Fruit fly (Drosophila melanogaster) whole organism, embryonic: Measurements from ENCODE around the gene trx.

Experiments
- Antp ChIP-seq: fragments of 200-800 bp; sonication (Bioruptor generic); optimal IDR thresholded peaks from 3 replicates; lab custom pipeline; 2016; ENCODE audit warnings: missing biosample characterization, missing genetic modification characterization
- CG10147 ChIP-seq: fragments of 200-800 bp; sonication (Bioruptor generic); optimal IDR thresholded peaks from 2 replicates; lab custom pipeline; 2019; ENCODE audit warnings: missing biosample characterization, mild to moderate bottlenecking, missing genetic modification characterization, moderate library complexity
- CG10209 ChIP-seq: fragments of 200-800 bp; sonication (Bioruptor generic); optimal IDR thresholded peaks from 3 replicates; lab custom pipeline; 2017; ENCODE audit warnings: missing biosample characterization, mild to moderate bottlenecking, missing genetic modification characterization, missing genetic modification reagents
- CG1024 ChIP-seq: fragments of 200-800 bp; sonication (Bioruptor generic); IDR thresholded peaks from 2 replicates; pipeline ENCODE4 v1.3.6; 2022; ENCODE audit warnings: missing biosample characterization, missing genetic modification characterization
- CG10959 ChIP-seq: fragments of 200-800 bp; sonication (Bioruptor generic); IDR thresholded peaks from 2 replicates; pipeline ENCODE4 v1.3.6; 2022; ENCODE audit warnings: missing biosample characterization, missing genetic modification characterization
- CG11560 ChIP-seq: fragments of 200-800 bp; sonication (Bioruptor generic); IDR thresholded peaks from 3 replicates; pipeline ENCODE4 v1.3.6; 2022; ENCODE audit warnings: missing biosample characterization, missing genetic modification characterization
- CG12219 ChIP-seq: fragments of 200-800 bp; sonication (Bioruptor generic); optimal IDR thresholded peaks from 3 replicates; lab custom pipeline; 2018; ENCODE audit warnings: missing biosample characterization, mild to moderate bottlenecking, missing genetic modification characterization
- CG12236 ChIP-seq: fragments of 200-800 bp; sonication (Bioruptor generic); optimal IDR thresholded peaks from 2 replicates; lab custom pipeline; 2016; ENCODE audit warnings: missing biosample characterization, missing genetic modification characterization
- CG18262 ChIP-seq: fragments of 200-800 bp; optimal IDR thresholded peaks from 3 replicates; lab custom pipeline; 2019; ENCODE audit warnings: missing biosample characterization, mild to moderate bottlenecking, missing genetic modification characterization, moderate library complexity
- CG2712 ChIP-seq: fragments of 200-800 bp; optimal IDR thresholded peaks from 3 replicates; lab custom pipeline; 2019; ENCODE audit warnings: missing biosample characterization, mild to moderate bottlenecking, missing genetic modification characterization, moderate library complexity
- CG32532 ChIP-seq: fragments of 200-800 bp; sonication (Bioruptor generic); IDR thresholded peaks from 2 replicates; pipeline ENCODE4 v1.3.6; 2022; ENCODE audit warnings: missing biosample characterization, missing genetic modification characterization
- CG43689 ChIP-seq: fragments of 200-800 bp; sonication (Bioruptor generic); IDR thresholded peaks from 2 replicates; pipeline ENCODE4 v1.3.6; 2022; ENCODE audit warnings: missing biosample characterization, missing genetic modification characterization
- CG6175 ChIP-seq: fragments of 200-800 bp; sonication (Bioruptor generic); IDR thresholded peaks from 3 replicates; pipeline ENCODE4 v1.3.6; 2022; ENCODE audit warnings: missing biosample characterization, missing genetic modification characterization
- CG9437 ChIP-seq: fragments of 200-800 bp; sonication (Bioruptor generic); optimal IDR thresholded peaks from 2 replicates; lab custom pipeline; 2018; ENCODE audit warnings: missing biosample characterization, mild to moderate bottlenecking, missing genetic modification characterization
- Camta ChIP-seq: fragments of 200-800 bp; sonication (Bioruptor generic); optimal IDR thresholded peaks from 2 replicates; lab custom pipeline; 2016; ENCODE audit warnings: missing biosample characterization, missing genetic modification characterization
- CoRest ChIP-seq: fragments of 200-800 bp; sonication (Bioruptor generic); optimal IDR thresholded peaks from 3 replicates; lab custom pipeline; 2018; ENCODE audit warnings: missing biosample characterization, mild to moderate bottlenecking, missing genetic modification characterization, moderate library complexity
- Hand ChIP-seq: fragments of 200-800 bp; sonication (Bioruptor generic); optimal IDR thresholded peaks from 2 replicates; lab custom pipeline; 2017; ENCODE audit warnings: mild to moderate bottlenecking, missing biosample characterization, missing genetic modification reagents, missing genetic modification characterization
- Hey ChIP-seq: fragments of 200-800 bp; sonication (Bioruptor generic); optimal IDR thresholded peaks from 3 replicates; lab custom pipeline; 2018; ENCODE audit warnings: missing biosample characterization, mild to moderate bottlenecking, missing genetic modification characterization
- Lhr ChIP-seq: fragments of 200-800 bp; sonication (Bioruptor generic); optimal IDR thresholded peaks from 3 replicates; lab custom pipeline; 2017; ENCODE audit warnings: mild to moderate bottlenecking, missing biosample characterization, missing genetic modification reagents, missing genetic modification characterization
- Max ChIP-seq: fragments of 200-800 bp; sonication (Bioruptor generic); optimal IDR thresholded peaks from 2 replicates; lab custom pipeline; 2016; ENCODE audit warnings: missing biosample characterization, mild to moderate bottlenecking, missing genetic modification characterization
- NC2β ChIP-seq: fragments of 200-800 bp; sonication (Bioruptor generic); optimal IDR thresholded peaks from 2 replicates; lab custom pipeline; 2016; ENCODE audit warnings: missing biosample characterization, missing genetic modification characterization
- NFAT ChIP-seq: fragments of 200-800 bp; sonication (Bioruptor generic); IDR thresholded peaks from 2 replicates; pipeline ENCODE4 v1.3.6; 2022; ENCODE audit warnings: missing biosample characterization, missing genetic modification characterization
- PHDP ChIP-seq: fragments of 200-800 bp; sonication (Bioruptor generic); optimal IDR thresholded peaks from 3 replicates; lab custom pipeline; 2018; ENCODE audit warnings: missing biosample characterization, mild to moderate bottlenecking, missing genetic modification characterization, moderate library complexity
- Poxn ChIP-seq: fragments of 200-800 bp; sonication (Bioruptor generic); IDR thresholded peaks from 2 replicates; pipeline ENCODE4 v1.3.6; 2022; ENCODE audit warnings: missing biosample characterization, missing genetic modification characterization
- Ravus ChIP-seq: fragments of 200-800 bp; sonication (Bioruptor generic); IDR thresholded peaks from 2 replicates; pipeline ENCODE4 v1.3.6; 2022; ENCODE audit warnings: missing biosample characterization, missing genetic modification characterization
- Usf ChIP-seq: fragments of 200-800 bp; sonication (Bioruptor generic); optimal IDR thresholded peaks from 2 replicates; lab custom pipeline; 2017; ENCODE audit warnings: missing genotype, missing biosample characterization, missing genetic modification characterization
- cg ChIP-seq: fragments of 200-800 bp; sonication (Bioruptor generic); optimal IDR thresholded peaks from 3 replicates; lab custom pipeline; 2019; ENCODE audit warnings: missing biosample characterization, mild to moderate bottlenecking, missing genetic modification characterization, moderate library complexity
- ci ChIP-seq: fragments of 200-800 bp; sonication (Bioruptor generic); IDR thresholded peaks from 3 replicates; pipeline ENCODE4 v1.3.6; 2022; ENCODE audit warnings: missing biosample characterization, missing genetic modification characterization
- crol ChIP-seq: fragments of 200-800 bp; sonication (Bioruptor generic); IDR thresholded peaks from 2 replicates; pipeline ENCODE4 v1.3.6; 2022; ENCODE audit warnings: missing biosample characterization, missing genetic modification characterization
- crp ChIP-seq, 2 experiments: fragments of 200-800 bp; sonication (Bioruptor generic); optimal IDR thresholded peaks; 2 replicates in 1 of 2; 3 replicates in 1 of 2; lab custom pipeline; 2017; ENCODE audit warnings: missing biosample characterization in 2 of 2, missing genetic modification characterization in 2 of 2, mild to moderate bottlenecking in 1 of 2, moderate library complexity in 1 of 2
- emc ChIP-seq: fragments of 200-800 bp; sonication (Bioruptor generic); optimal IDR thresholded peaks from 2 replicates; lab custom pipeline; 2016; ENCODE audit warnings: missing biosample characterization, missing genetic modification characterization
- en ChIP-seq: fragments of 200-800 bp; sonication (Bioruptor generic); optimal IDR thresholded peaks from 2 replicates; lab custom pipeline; 2016; ENCODE audit warnings: missing biosample characterization, missing genetic modification characterization
- fd3F ChIP-seq: fragments of 200-800 bp; sonication (Bioruptor generic); optimal IDR thresholded peaks from 2 replicates; lab custom pipeline; 2018; ENCODE audit warnings: missing biosample characterization, mild to moderate bottlenecking, missing genetic modification characterization, moderate library complexity
- gcm ChIP-seq: fragments of 200-800 bp; sonication (Bioruptor generic); optimal IDR thresholded peaks from 2 replicates; lab custom pipeline; 2019; ENCODE audit warnings: missing biosample characterization, mild to moderate bottlenecking, missing genetic modification characterization, moderate library complexity
- gfzf ChIP-seq: fragments of 200-800 bp; sonication (Bioruptor generic); optimal IDR thresholded peaks from 2 replicates; lab custom pipeline; 2016; ENCODE audit warnings: missing biosample characterization, mild to moderate bottlenecking, missing genetic modification characterization, moderate library complexity
- grn ChIP-seq: fragments of 200-800 bp; sonication (Bioruptor generic); optimal IDR thresholded peaks from 3 replicates; lab custom pipeline; 2017; ENCODE audit warnings: missing biosample characterization, missing genetic modification characterization
- hth ChIP-seq: fragments of >200 bp; optimal IDR thresholded peaks from 2 replicates; lab custom pipeline; 2017; ENCODE audit warnings: inconsistent platforms
- kni ChIP-seq: fragments of 200-800 bp; sonication (Bioruptor generic); optimal IDR thresholded peaks from 3 replicates; lab custom pipeline; 2017; ENCODE audit warnings: mild to moderate bottlenecking, missing biosample characterization, missing genetic modification reagents, missing genetic modification characterization
- peb ChIP-seq: fragments of 200-800 bp; sonication (Bioruptor generic); IDR thresholded peaks from 2 replicates; pipeline ENCODE4 v1.3.6; 2022; ENCODE audit warnings: missing biosample characterization, missing genetic modification characterization
- phol ChIP-seq: fragments of 200-800 bp; sonication (Bioruptor generic); optimal IDR thresholded peaks from 3 replicates; lab custom pipeline; 2018; ENCODE audit warnings: missing biosample characterization, mild to moderate bottlenecking, missing genetic modification characterization, moderate library complexity
- prd ChIP-seq, 3 experiments: fragments of >200 bp in 2 of 3; fragments of 200-800 bp in 1 of 3; sonication (Bioruptor generic) in 1 of 3; optimal IDR thresholded peaks in 2 of 3; IDR thresholded peaks in 1 of 3; 2 replicates in 2 of 3; 3 replicates in 1 of 3; pipeline versions ENCODE4 v1.3.6 to Lab custom; 2017 to 2022; ENCODE audit warnings: missing biosample characterization in 1 of 3, missing genetic modification characterization in 1 of 3
- ranshi ChIP-seq: fragments of 200-800 bp; sonication (Bioruptor generic); IDR thresholded peaks from 2 replicates; pipeline ENCODE4 v1.3.6; 2022; ENCODE audit warnings: missing biosample characterization, missing genetic modification characterization
- sc ChIP-seq, 3 experiments: fragments of >200 bp in 2 of 3; fragments of 200-800 bp in 1 of 3; sonication (Bioruptor generic) in 1 of 3; optimal IDR thresholded peaks; 2 replicates in 2 of 3; 3 replicates in 1 of 3; lab custom pipeline; 2017; ENCODE audit warnings: mild to moderate bottlenecking in 1 of 3, missing biosample characterization in 1 of 3, missing genetic modification characterization in 1 of 3, missing genetic modification reagents in 1 of 3
- tio ChIP-seq: fragments of 200-800 bp; sonication (Bioruptor generic); optimal IDR thresholded peaks from 2 replicates; lab custom pipeline; 2017; ENCODE audit warnings: missing biosample characterization, missing genetic modification characterization, inconsistent platforms
- tll ChIP-seq, 2 experiments: fragments of 200-800 bp in 1 of 2; fragments of >200 bp in 1 of 2; sonication (Bioruptor generic) in 1 of 2; optimal IDR thresholded peaks; 2 replicates each; lab custom pipeline; 2017 to 2019; ENCODE audit warnings: missing biosample characterization in 2 of 2, missing genetic modification characterization in 2 of 2, mild to moderate bottlenecking in 1 of 2, moderate library complexity in 1 of 2
- zfh1 ChIP-seq: fragments of 200-800 bp; sonication (Bioruptor generic); IDR thresholded peaks from 3 replicates; pipeline ENCODE4 v1.3.6; 2022; ENCODE audit warnings: missing biosample characterization, missing genetic modification characterization
- zfh2 ChIP-seq: fragments of 200-800 bp; sonication (Bioruptor generic); optimal IDR thresholded peaks from 2 replicates; lab custom pipeline; 2016; ENCODE audit warnings: missing biosample characterization, missing genetic modification characterization

The trx gene

dm6 chr3R:14326250-14327112, 39.8 kb upstream of the trx start, which contains the start of the genes Afti and ATPsynE (continued):
- TF ChIP-seq Camta (GFP tag; lab: Kevin White, UChicago): no peak
- peak; percentile 51 for TF ChIP-seq PHDP (tag; lab: Kevin White, UChicago)
- peak; percentile 67 for TF ChIP-seq Antp (GFP tag; lab: Kevin White, UChicago)
- peak; percentile 74 for TF ChIP-seq CG10209 (GFP tag; lab: Kevin White, UChicago)
- TF ChIP-seq Lhr: peak; percentile 61
- TF ChIP-seq CG10959 (GFP tag; lab: Robert Waterston, UW): no peak
- peak; percentile 8 for TF ChIP-seq Hey
- peak; percentile 74 for TF ChIP-seq ranshi (GFP tag; lab: Robert Waterston, UW)
- TF ChIP-seq tio (GFP tag; lab: Kevin White, UChicago): no peak
- peak; percentile 74 for TF ChIP-seq phol
- TF ChIP-seq emc (GFP tag; lab: Kevin White, UChicago): peak; percentile 2
- TF ChIP-seq Usf (GFP tag; lab: Kevin White, UChicago): peak; percentile 33
- TF ChIP-seq zfh1: peak; percentile 65; the same call in 2 of the 3 replicates
- peak; percentile 84 for TF ChIP-seq CG32532
- no peak for TF ChIP-seq crol (GFP tag; lab: Robert Waterston, UW)
- no peak for TF ChIP-seq kni (GFP tag; lab: Kevin White, UChicago)
- no peak for TF ChIP-seq hth (lab: Kevin White, UChicago)
- peak; percentile 41 for TF ChIP-seq CG10147
- TF ChIP-seq peb (GFP tag; lab: Robert Waterston, UW): no peak
- TF ChIP-seq CG12236 (GFP tag; lab: Kevin White, UChicago): no peak
- TF ChIP-seq gfzf (GFP tag; lab: Kevin White, UChicago): peak; percentile 53
- TF ChIP-seq CG18262 (tag; lab: Kevin White, UChicago): peak; percentile 69
- TF ChIP-seq grn (GFP tag; lab: Kevin White, UChicago): no peak
- peak; percentile 29 for TF ChIP-seq Max (GFP tag; lab: Kevin White, UChicago)
- TF ChIP-seq crp (GFP tag; optimal IDR thresholded peaks at IDR 0.05; lab: Kevin White, UChicago): peak; percentile 24 to 79
- no peak for TF ChIP-seq tll (GFP tag; optimal IDR thresholded peaks at IDR 0.05; lab: Kevin White, UChicago)
- TF ChIP-seq Poxn: no peak
- peak; percentile 65 for TF ChIP-seq NFAT
- TF ChIP-seq CG12219 (GFP tag; lab: Kevin White, UChicago): peak; percentile 5
- no peak for TF ChIP-seq prd (optimal IDR thresholded peaks at IDR 0.05; lab: Kevin White, UChicago)
- peak; percentile 75; the same call in 2 of the 3 replicates for TF ChIP-seq prd (GFP tag; IDR thresholded peaks at IDR 0.05; lab: Robert Waterston, UW)
- peak; percentile 38 for TF ChIP-seq NC2β (GFP tag; lab: Kevin White, UChicago)
- no peak for TF ChIP-seq sc (optimal IDR thresholded peaks at IDR 0.05; lab: Kevin White, UChicago)
- peak; percentile 51 for TF ChIP-seq sc (GFP tag; optimal IDR thresholded peaks at IDR 0.05; lab: Kevin White, UChicago)
- 0 out of 3 replicates have a peak, but pooled peaks have one; percentile 40 for TF ChIP-seq CG6175 (GFP tag; lab: Robert Waterston, UW)
- peak; percentile 99 for TF ChIP-seq cg
- peak; percentile 29; the same call in 1 of the 2 replicates for TF ChIP-seq CG43689 (GFP tag; lab: Robert Waterston, UW)
- TF ChIP-seq CG11560: peak; percentile 54; the same call in 1 of the 3 replicates
- TF ChIP-seq Ravus: peak; percentile 23
- peak; percentile 30 for TF ChIP-seq en (GFP tag; lab: Kevin White, UChicago)
- peak; percentile 46 for TF ChIP-seq CG9437
- peak; percentile 79 for TF ChIP-seq CoRest (tag; lab: Kevin White, UChicago)
- TF ChIP-seq gcm (GFP tag; lab: Kevin White, UChicago): peak; percentile 3
- TF ChIP-seq fd3F: peak; percentile 62
- peak; percentile 70 for TF ChIP-seq CG2712 (tag; lab: Kevin White, UChicago)
- peak; percentile 76 for TF ChIP-seq ci (GFP tag; lab: Robert Waterston, UW)
- peak; percentile 73 for TF ChIP-seq zfh2 (GFP tag; lab: Kevin White, UChicago)
- TF ChIP-seq Hand (GFP tag; lab: Kevin White, UChicago): no peak
- peak; percentile 47; the same call in 1 of the 2 replicates for TF ChIP-seq CG1024
